Fruit fly (Drosophila melanogaster): ENCODE results near the gene HP1D3csd.

DNA sequence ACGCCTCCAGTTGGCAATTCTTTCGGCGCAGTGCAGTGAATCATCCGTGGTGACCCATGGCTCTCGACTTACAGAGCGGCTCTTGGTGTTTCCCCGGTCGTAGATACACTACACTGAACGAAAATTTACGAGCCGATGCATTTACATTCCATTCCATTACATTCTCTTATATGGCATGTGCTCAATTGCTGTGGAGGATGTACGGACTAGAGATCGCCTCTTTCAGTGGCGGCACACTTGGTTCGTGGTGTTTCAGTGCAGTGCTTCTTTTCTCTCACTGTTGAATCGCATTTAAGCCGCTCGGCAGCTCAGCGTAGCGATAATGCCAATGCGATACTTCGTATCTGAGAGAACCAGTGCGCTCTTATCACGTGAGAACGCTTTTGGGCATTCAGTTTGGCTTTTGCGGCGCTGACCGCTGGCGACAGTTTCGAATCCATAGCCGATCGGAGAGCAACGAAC, 2.4 kb upstream of the HP1D3csd start, which contains the start of gene Mec2:
- no peak for TF ChIP-seq CTCF (GFP tag; optimal IDR thresholded peaks at IDR 0.05)
- TF ChIP-seq CG5245 (GFP tag; optimal IDR thresholded peaks at IDR 0.05), result peak; percentile 40
- TF ChIP-seq nmo (GFP tag; optimal IDR thresholded peaks at IDR 0.05), result peak; percentile 38
- TF ChIP-seq ewg (GFP tag; optimal IDR thresholded peaks at IDR 0.05), result peak; percentile 39
- no peak for TF ChIP-seq salm (tag; optimal IDR thresholded peaks at IDR 0.05)
- TF ChIP-seq bsh (GFP tag; optimal IDR thresholded peaks at IDR 0.05), result peak; percentile 17 to 70
- TF ChIP-seq CG32772 (GFP tag; IDR thresholded peaks at IDR 0.05), result no peak
- TF ChIP-seq H2.0 (GFP tag; IDR thresholded peaks at IDR 0.05), result peak; percentile 73
- TF ChIP-seq CG14050 (GFP tag; IDR thresholded peaks at IDR 0.05), result peak; percentile 53; the same call in 2 of the 3 replicates
